Fruit fly (Drosophila melanogaster) whole organism, embryonic: Measurements from ENCODE around the gene CG15602.

ENCODE experiments used
- CG10462 ChIP-seq: fragments of 200-800 bp; sonication (Bioruptor generic); optimal IDR thresholded peaks from 2 replicates; lab custom pipeline; 2016; ENCODE audit warnings: missing biosample characterization, missing genetic modification characterization
- CG12219 ChIP-seq: fragments of 200-800 bp; sonication (Bioruptor generic); optimal IDR thresholded peaks from 3 replicates; lab custom pipeline; 2018; ENCODE audit warnings: missing biosample characterization, mild to moderate bottlenecking, missing genetic modification characterization
- CG12744 ChIP-seq: fragments of 200-800 bp; sonication (Bioruptor generic); optimal IDR thresholded peaks from 2 replicates; lab custom pipeline; 2016; ENCODE audit warnings: missing biosample characterization, missing genetic modification characterization
- CG13287 ChIP-seq: fragments of 200-800 bp; sonication (Bioruptor generic); IDR thresholded peaks from 2 replicates; pipeline ENCODE4 v1.3.6; 2022; ENCODE audit warnings: missing biosample characterization, missing genetic modification characterization; ENCODE audit not compliant: partially characterized antibody
- CG13296 ChIP-seq: fragments of 200-800 bp; sonication (Bioruptor generic); optimal IDR thresholded peaks from 3 replicates; lab custom pipeline; 2018; ENCODE audit warnings: missing biosample characterization, mild to moderate bottlenecking, missing genetic modification characterization
- CG14441 ChIP-seq: fragments of 200-800 bp; sonication (Bioruptor generic); IDR thresholded peaks from 2 replicates; pipeline ENCODE4 v1.3.6; 2022; ENCODE audit warnings: missing biosample characterization, missing genetic modification characterization
- CG15011 ChIP-seq: fragments of 200-800 bp; sonication (Bioruptor generic); optimal IDR thresholded peaks from 3 replicates; lab custom pipeline; 2018; ENCODE audit warnings: missing biosample characterization, mild to moderate bottlenecking, missing genetic modification characterization
- CG30431 ChIP-seq: fragments of 200-800 bp; sonication (Bioruptor generic); optimal IDR thresholded peaks from 2 replicates; lab custom pipeline; 2017; ENCODE audit warnings: missing biosample characterization, missing genetic modification characterization
- CG3995 ChIP-seq: fragments of 200-800 bp; sonication (Bioruptor generic); optimal IDR thresholded peaks from 3 replicates; lab custom pipeline; 2016; ENCODE audit warnings: missing biosample characterization, missing genetic modification characterization
- CG4328 ChIP-seq: fragments of 200-800 bp; sonication (Bioruptor generic); optimal IDR thresholded peaks from 3 replicates; lab custom pipeline; 2017; ENCODE audit warnings: missing biosample characterization, missing genetic modification reagents, missing genetic modification characterization
- CG4360 ChIP-seq: fragments of 200-800 bp; sonication (Bioruptor generic); IDR thresholded peaks from 2 replicates; pipeline ENCODE4 v1.3.6; 2022; ENCODE audit warnings: missing biosample characterization, missing genetic modification characterization
- CG4424 ChIP-seq: fragments of 200-800 bp; sonication (Bioruptor generic); optimal IDR thresholded peaks from 3 replicates; lab custom pipeline; 2016; ENCODE audit warnings: missing biosample characterization, missing genetic modification characterization
- CG5180 ChIP-seq: fragments of 200-800 bp; sonication (Bioruptor generic); optimal IDR thresholded peaks from 3 replicates; lab custom pipeline; 2017; ENCODE audit warnings: missing biosample characterization, missing genetic modification characterization, mild to moderate bottlenecking, moderate library complexity, missing genetic modification reagents
- CG6272 ChIP-seq: fragments of 200-800 bp; sonication (Bioruptor generic); IDR thresholded peaks from 2 replicates; pipeline ENCODE4 v1.3.6; 2022; ENCODE audit warnings: missing biosample characterization, missing genetic modification characterization
- CG6689 ChIP-seq: fragments of 200-800 bp; sonication (Bioruptor generic); IDR thresholded peaks from 2 replicates; pipeline ENCODE4 v1.3.6; 2022; ENCODE audit warnings: missing biosample characterization, missing genetic modification characterization
- CG7357 ChIP-seq: fragments of 200-800 bp; sonication (Bioruptor generic); IDR thresholded peaks from 3 replicates; pipeline ENCODE4 v1.3.6; 2022; ENCODE audit warnings: missing biosample characterization, missing genetic modification characterization
- CG7963 ChIP-seq: fragments of 200-800 bp; sonication (Bioruptor generic); IDR thresholded peaks from 3 replicates; pipeline ENCODE4 v1.3.6; 2022; ENCODE audit warnings: missing biosample characterization, missing genetic modification characterization; ENCODE audit not compliant: partially characterized antibody
- CG7987 ChIP-seq: fragments of 200-800 bp; sonication (Bioruptor generic); optimal IDR thresholded peaks from 2 replicates; lab custom pipeline; 2018; ENCODE audit warnings: missing biosample characterization, mild to moderate bottlenecking, missing genetic modification characterization, moderate library complexity
- Deaf1 ChIP-seq: fragments of 200-800 bp; optimal IDR thresholded peaks from 3 replicates; lab custom pipeline; 2019; ENCODE audit warnings: missing biosample characterization, mild to moderate bottlenecking, missing genetic modification characterization, moderate library complexity
- Dll ChIP-seq: fragments of 200-800 bp; sonication (Bioruptor generic); IDR thresholded peaks from 4 replicates; pipeline ENCODE4 v1.3.6; 2022; ENCODE audit warnings: missing biosample characterization, missing genetic modification characterization; ENCODE audit not compliant: partially characterized antibody
- Doc3 ChIP-seq: fragments of 200-800 bp; sonication (Bioruptor generic); IDR thresholded peaks from 3 replicates; pipeline ENCODE4 v1.3.6; 2022; ENCODE audit warnings: missing biosample characterization, missing genetic modification characterization; ENCODE audit not compliant: partially characterized antibody
- Ets65A ChIP-seq: fragments of 200-800 bp; sonication (Bioruptor generic); peaks from one replicate; lab custom pipeline; 2016; ENCODE audit warnings: missing biosample characterization, missing genetic modification characterization
- Med ChIP-seq: fragments of 200-800 bp; sonication (Bioruptor generic); peaks from one replicate; lab custom pipeline; 2016; ENCODE audit warnings: missing biosample characterization, missing genetic modification characterization, mild to moderate bottlenecking, inconsistent platforms, moderate library complexity
- Pdp1 ChIP-seq, 2 experiments: fragments of 200-800 bp; sonication (Bioruptor generic); optimal IDR thresholded peaks; 3 replicates each; lab custom pipeline; 2016; ENCODE audit warnings: missing biosample characterization in 2 of 2, missing genetic modification characterization in 2 of 2, mild to moderate bottlenecking in 1 of 2, moderate library complexity in 1 of 2
- Rx ChIP-seq: fragments of 200-800 bp; sonication (Bioruptor generic); IDR thresholded peaks from 2 replicates; pipeline ENCODE4 v1.3.6; 2022; ENCODE audit warnings: missing biosample characterization, missing genetic modification characterization
- Taf1 ChIP-seq: fragments of 200-800 bp; sonication (Bioruptor generic); IDR thresholded peaks from 2 replicates; pipeline ENCODE4 v1.3.6; 2022; ENCODE audit warnings: missing biosample characterization, missing genetic modification characterization
- Trl ChIP-seq, 3 experiments: fragments of >200 bp in 2 of 3; fragments of 200-800 bp in 1 of 3; sonication (Bioruptor generic) in 1 of 3; optimal IDR thresholded peaks; 2 replicates in 1 of 3; 3 replicates in 2 of 3; lab custom pipeline; 2016 to 2017; ENCODE audit warnings: missing biosample characterization in 1 of 3, missing genetic modification characterization in 1 of 3
- abd-A ChIP-seq: fragments of 200-800 bp; sonication (Bioruptor generic); optimal IDR thresholded peaks from 3 replicates; lab custom pipeline; 2019; ENCODE audit warnings: missing biosample characterization, mild to moderate bottlenecking, missing genetic modification characterization, moderate library complexity
- chif ChIP-seq, 2 experiments: fragments of 200-800 bp; sonication (Bioruptor generic); optimal IDR thresholded peaks; 3 replicates each; lab custom pipeline; 2016; ENCODE audit warnings: missing biosample characterization in 2 of 2, missing genetic modification characterization in 2 of 2
- ci ChIP-seq: fragments of 200-800 bp; sonication (Bioruptor generic); IDR thresholded peaks from 3 replicates; pipeline ENCODE4 v1.3.6; 2022; ENCODE audit warnings: missing biosample characterization, missing genetic modification characterization
- dimm ChIP-seq: fragments of 200-800 bp; sonication (Bioruptor generic); IDR thresholded peaks from 2 replicates; pipeline ENCODE4 v1.3.6; 2022; ENCODE audit warnings: missing biosample characterization, missing genetic modification characterization
- eve ChIP-seq, 2 experiments: fragments of >200 bp; optimal IDR thresholded peaks; 2 replicates each; lab custom pipeline; 2017; ENCODE audit warnings: missing biosample characterization in 2 of 2, missing genetic modification characterization in 2 of 2
- fd64A ChIP-seq: fragments of 200-800 bp; sonication (Bioruptor generic); optimal IDR thresholded peaks from 3 replicates; lab custom pipeline; 2018; ENCODE audit warnings: missing biosample characterization, mild to moderate bottlenecking, missing genetic modification characterization
- fu2 ChIP-seq: fragments of 200-800 bp; sonication (Bioruptor generic); optimal IDR thresholded peaks from 2 replicates; lab custom pipeline; 2016; ENCODE audit warnings: missing biosample characterization, missing genetic modification characterization
- grn ChIP-seq: fragments of 200-800 bp; sonication (Bioruptor generic); optimal IDR thresholded peaks from 3 replicates; lab custom pipeline; 2017; ENCODE audit warnings: missing biosample characterization, missing genetic modification characterization
- lab ChIP-seq: fragments of 200-800 bp; sonication (Bioruptor generic); optimal IDR thresholded peaks from 3 replicates; lab custom pipeline; 2017; ENCODE audit warnings: missing biosample characterization, missing genetic modification characterization, mild to moderate bottlenecking, moderate library complexity, missing genetic modification reagents
- lbe ChIP-seq: fragments of 200-800 bp; sonication (Bioruptor generic); optimal IDR thresholded peaks from 2 replicates; lab custom pipeline; 2016; ENCODE audit warnings: missing biosample characterization, mild to moderate bottlenecking, missing genetic modification characterization
- lilli ChIP-seq: fragments of 200-800 bp; sonication (Bioruptor generic); optimal IDR thresholded peaks from 3 replicates; lab custom pipeline; 2016; ENCODE audit warnings: missing biosample characterization, missing genetic modification characterization
- lola ChIP-seq, 3 experiments: fragments of >200 bp in 2 of 3; fragments of 200-800 bp in 1 of 3; sonication (Bioruptor generic) in 1 of 3; optimal IDR thresholded peaks; 2 replicates each; lab custom pipeline; 2017 to 2019; ENCODE audit warnings: missing biosample characterization in 3 of 3, missing genetic modification characterization in 3 of 3, mild to moderate bottlenecking in 1 of 3, moderate library complexity in 1 of 3
- pros ChIP-seq: fragments of 200-800 bp; sonication (Bioruptor generic); optimal IDR thresholded peaks from 3 replicates; lab custom pipeline; 2019; ENCODE audit warnings: missing biosample characterization, mild to moderate bottlenecking, missing genetic modification characterization, moderate library complexity
- run ChIP-seq: fragments of 200-800 bp; sonication (Bioruptor generic); optimal IDR thresholded peaks from 3 replicates; lab custom pipeline; 2018; ENCODE audit warnings: missing biosample characterization, mild to moderate bottlenecking, missing genetic modification characterization
- sens ChIP-seq: fragments of 200-800 bp; sonication (Bioruptor generic); peaks from one replicate; lab custom pipeline; 2016; ENCODE audit warnings: missing biosample characterization, missing genetic modification characterization
- stc ChIP-seq: fragments of 200-800 bp; sonication (Bioruptor generic); IDR thresholded peaks from 2 replicates; pipeline ENCODE4 v1.3.6; 2022; ENCODE audit warnings: missing biosample characterization, missing genetic modification characterization
- wek ChIP-seq: fragments of 200-800 bp; sonication (Bioruptor generic); optimal IDR thresholded peaks from 3 replicates; lab custom pipeline; 2018; ENCODE audit warnings: missing biosample characterization, mild to moderate bottlenecking, missing genetic modification characterization, moderate library complexity

Gene CG15602

dm6 chrX:15811666-15812614 lies 12.7 kb downstream of the CG15602 start (continued):
- TF ChIP-seq CG12744 (GFP tag; lab: Kevin White, UChicago) (no peak), CG30431 (no peak), chif (GFP tag; optimal IDR thresholded peaks at IDR 0.05; lab: Kevin White, UChicago) (no peak), wek (GFP tag; lab: Kevin White, UChicago) (no peak), CG10462 (GFP tag; lab: Kevin White, UChicago) (no peak), Dll (GFP tag; lab: Robert Waterston, UW) (no peak; the same call in 3 of the 4 replicates), CG7963 (GFP tag; lab: Robert Waterston, UW) (no peak), fu2 (GFP tag; lab: Kevin White, UChicago) (no peak), CG6272 (GFP tag; lab: Robert Waterston, UW) (no peak), CG6689 (GFP tag; lab: Robert Waterston, UW) (no peak), Taf1 (GFP tag; lab: Robert Waterston, UW) (no peak)

- TF ChIP-seq sens (GFP tag; lab: Kevin White, UChicago), result peak; percentile 68
- TF ChIP-seq CG15011 (GFP tag; lab: Kevin White, UChicago), result no peak
- TF ChIP-seq run (tag; lab: Kevin White, UChicago), result no peak
- no peak for TF ChIP-seq chif (GFP tag; optimal IDR thresholded peaks at IDR 0.05; lab: Kevin White, UChicago)
- TF ChIP-seq Doc3 (GFP tag; lab: Robert Waterston, UW), result no peak
- TF ChIP-seq CG4360 (GFP tag; lab: Robert Waterston, UW), result no peak
- no peak for TF ChIP-seq CG12219 (GFP tag; lab: Kevin White, UChicago)
- peak in 1 of 3 experiments; percentile 22 for TF ChIP-seq lola (GFP tag; optimal IDR thresholded peaks at IDR 0.05; lab: Kevin White, UChicago)
- no peak for TF ChIP-seq CG6272 (GFP tag; lab: Robert Waterston, UW)
- no peak for TF ChIP-seq stc (GFP tag; lab: Robert Waterston, UW)
- TF ChIP-seq CG4424 (GFP tag; lab: Kevin White, UChicago), result no peak
- no peak for TF ChIP-seq CG4328 (GFP tag; lab: Kevin White, UChicago)
- TF ChIP-seq eve (GFP tag; optimal IDR thresholded peaks at IDR 0.05; lab: Kevin White, UChicago), result peak in 1 of 2 experiments; percentile 14
- no peak for TF ChIP-seq grn (GFP tag; lab: Kevin White, UChicago)
- TF ChIP-seq Med, result peak; percentile 71
- no peak for TF ChIP-seq CG3995 (GFP tag; lab: Kevin White, UChicago)
- TF ChIP-seq, all 482 proteins: peak for 4
Observed at dm6 chrX:15812615-15812995, 13.4 kb downstream of the CG15602 start.

dm6 chrX:15813224-15813623 lies 14.0 kb downstream of the CG15602 start:
- peak; percentile 62 for TF ChIP-seq lbe
- peak; percentile 61 for TF ChIP-seq pros
- TF ChIP-seq CG13296, result no peak
- TF ChIP-seq dimm, result no peak
- peak; percentile 11 for TF ChIP-seq CG5180 (GFP tag; lab: Kevin White, UChicago)
- no peak for TF ChIP-seq Pdp1 (GFP tag; optimal IDR thresholded peaks at IDR 0.05; lab: Kevin White, UChicago)
- TF ChIP-seq Deaf1 (tag; lab: Kevin White, UChicago), result peak; percentile 9
- no peak for TF ChIP-seq CG7987 (GFP tag; lab: Kevin White, UChicago)
- TF ChIP-seq abd-A (tag; lab: Kevin White, UChicago), result peak; percentile 20
- TF ChIP-seq fd64A (GFP tag; lab: Kevin White, UChicago), result no peak
- TF ChIP-seq ci (GFP tag; lab: Robert Waterston, UW), result 0 out of 3 replicates have a peak, but pooled peaks have one; percentile 16
- TF ChIP-seq eve (GFP tag; optimal IDR thresholded peaks at IDR 0.05; lab: Kevin White, UChicago), result no peak
- TF ChIP-seq Ets65A, result peak; percentile 5
- TF ChIP-seq Trl (optimal IDR thresholded peaks at IDR 0.05; lab: Kevin White, UChicago), result peak; percentile 85 to 90
- TF ChIP-seq Trl (GFP tag; optimal IDR thresholded peaks at IDR 0.05; lab: Kevin White, UChicago), result no peak
- 0 out of 3 replicates have a peak, but pooled peaks have one; percentile 14 for TF ChIP-seq CG7357 (GFP tag; lab: Robert Waterston, UW)
- 0 out of 2 replicates have a peak, but pooled peaks have one; percentile 11 for TF ChIP-seq CG13287 (GFP tag; lab: Robert Waterston, UW)
- no peak for TF ChIP-seq Rx (GFP tag; lab: Robert Waterston, UW)
- no peak for TF ChIP-seq CG14441 (GFP tag; lab: Robert Waterston, UW)
- TF ChIP-seq CG12219 (GFP tag; lab: Kevin White, UChicago), result no peak
- no peak for TF ChIP-seq lab (GFP tag; lab: Kevin White, UChicago)
- no peak for TF ChIP-seq lilli (GFP tag; lab: Kevin White, UChicago)
